Fruit fly (Drosophila melanogaster): ENCODE results near the gene Lrp4.

Lrp4 gene

dm6 chrX:15874437-15874836, 36.2 kb upstream of the Lrp4 start:
- TF ChIP-seq nerfin-2 (GFP tag; IDR thresholded peaks at IDR 0.05; ENCODE audit: partially characterized antibody) = no peak
- TF ChIP-seq H2.0 (GFP tag; IDR thresholded peaks at IDR 0.05) = no peak
- TF ChIP-seq CG6791 (GFP tag; IDR thresholded peaks at IDR 0.05; ENCODE audit: partially characterized antibody) = no peak
- TF ChIP-seq pan (optimal IDR thresholded peaks at IDR 0.05) = no peak
- TF ChIP-seq pan (GFP tag; optimal IDR thresholded peaks at IDR 0.05 in 1 of 2, IDR thresholded peaks at IDR 0.05 in 1 of 2) = no peak
- TF ChIP-seq GATAe (GFP tag; conservative IDR thresholded peaks at IDR 0.05) = no peak
- no peak for TF ChIP-seq CG17802 (tag; optimal IDR thresholded peaks at IDR 0.05)

- TF ChIP-seq CG8290 (GFP tag; optimal IDR thresholded peaks at IDR 0.05) (peak; percentile 51), CG8290 (tag; optimal IDR thresholded peaks at IDR 0.05) (peak in 1 of 2 experiments; percentile 32), CG10267 (tag; optimal IDR thresholded peaks at IDR 0.05) (peak; percentile 67), zen (tag; optimal IDR thresholded peaks at IDR 0.05) (peak; percentile 70), CG33557 (GFP tag; optimal IDR thresholded peaks at IDR 0.05) (no peak), insv (GFP tag; optimal IDR thresholded peaks at IDR 0.05) (peak; percentile 91 to 99), Elba2 (GFP tag; optimal IDR thresholded peaks at IDR 0.05) (peak; percentile 46), CG15479 (GFP tag; optimal IDR thresholded peaks at IDR 0.05) (peak; percentile 19), Abd-B (GFP tag; optimal IDR thresholded peaks at IDR 0.05) (no peak), PHDP (tag; optimal IDR thresholded peaks at IDR 0.05) (no peak)
Observed at dm6 chrX:15875569-15875968, 35.1 kb upstream of the Lrp4 start.

- TF ChIP-seq CG6791 (GFP tag; IDR thresholded peaks at IDR 0.05; ENCODE audit: partially characterized antibody) (peak; percentile 63; the same call in 2 of the 3 replicates), CG14710 (tag; optimal IDR thresholded peaks at IDR 0.05) (peak; percentile 17), Med (GFP tag) (peak; percentile 76), B-H2 (GFP tag; optimal IDR thresholded peaks at IDR 0.05) (peak; percentile 32), CG17385 (GFP tag; optimal IDR thresholded peaks at IDR 0.05) (peak; percentile 99), ci (GFP tag; IDR thresholded peaks at IDR 0.05) (peak; percentile 34; the same call in 1 of the 3 replicates), H2.0 (GFP tag; IDR thresholded peaks at IDR 0.05) (no peak), amos (GFP tag; IDR thresholded peaks at IDR 0.05; ENCODE audit: partially characterized antibody) (peak; percentile 58; the same call in 1 of the 2 replicates), pita (GFP tag; optimal IDR thresholded peaks at IDR 0.05) (peak; percentile 79), CG8290 (GFP tag; optimal IDR thresholded peaks at IDR 0.05) (no peak), CG8290 (tag; optimal IDR thresholded peaks at IDR 0.05) (no peak), CG6254 (GFP tag; optimal IDR thresholded peaks at IDR 0.05) (peak; percentile 16), CG10431 (GFP tag; optimal IDR thresholded peaks at IDR 0.05) (peak; percentile 23), CG2712 (tag; optimal IDR thresholded peaks at IDR 0.05) (peak; percentile 30), CG1602 (GFP tag; optimal IDR thresholded peaks at IDR 0.05) (no peak), psq (GFP tag; optimal IDR thresholded peaks at IDR 0.05) (peak; percentile 100), onecut (GFP tag; IDR thresholded peaks at IDR 0.05) (0 out of 2 replicates have a peak, but pooled peaks have one; percentile 4), zf30C (GFP tag; optimal IDR thresholded peaks at IDR 0.05) (peak; percentile 85), CG3163 (GFP tag; optimal IDR thresholded peaks at IDR 0.05) (peak; percentile 98), CG6813 (GFP tag; optimal IDR thresholded peaks at IDR 0.05) (no peak), CG17802 (tag; optimal IDR thresholded peaks at IDR 0.05) (no peak), CG33557 (GFP tag; optimal IDR thresholded peaks at IDR 0.05) (peak; percentile 30), HmgZ (tag; optimal IDR thresholded peaks at IDR 0.05) (peak; percentile 50), bsh (GFP tag; optimal IDR thresholded peaks at IDR 0.05) (peak in 1 of 2 experiments; percentile 95), CG15479 (GFP tag; optimal IDR thresholded peaks at IDR 0.05) (peak; percentile 77), CG8924 (tag; optimal IDR thresholded peaks at IDR 0.05) (peak; percentile 13), pros (GFP tag; optimal IDR thresholded peaks at IDR 0.05) (peak; percentile 76), CG2202 (tag; optimal IDR thresholded peaks at IDR 0.05) (no peak), Ets97D (GFP tag; optimal IDR thresholded peaks at IDR 0.05) (peak; percentile 6), p53 (GFP tag; optimal IDR thresholded peaks at IDR 0.05) (no peak), nom (GFP tag; optimal IDR thresholded peaks at IDR 0.05) (peak; percentile 98), lab (GFP tag; optimal IDR thresholded peaks at IDR 0.05) (no peak), rib (GFP tag; IDR thresholded peaks at IDR 0.05) (0 out of 2 replicates have a peak, but pooled peaks have one; percentile 44)
Observed at dm6 chrX:15886411-15887246, 24.0 kb upstream of the Lrp4 start.
